Fruit fly (Drosophila melanogaster): Measurements from ENCODE around the gene CG13377.

DNA sequence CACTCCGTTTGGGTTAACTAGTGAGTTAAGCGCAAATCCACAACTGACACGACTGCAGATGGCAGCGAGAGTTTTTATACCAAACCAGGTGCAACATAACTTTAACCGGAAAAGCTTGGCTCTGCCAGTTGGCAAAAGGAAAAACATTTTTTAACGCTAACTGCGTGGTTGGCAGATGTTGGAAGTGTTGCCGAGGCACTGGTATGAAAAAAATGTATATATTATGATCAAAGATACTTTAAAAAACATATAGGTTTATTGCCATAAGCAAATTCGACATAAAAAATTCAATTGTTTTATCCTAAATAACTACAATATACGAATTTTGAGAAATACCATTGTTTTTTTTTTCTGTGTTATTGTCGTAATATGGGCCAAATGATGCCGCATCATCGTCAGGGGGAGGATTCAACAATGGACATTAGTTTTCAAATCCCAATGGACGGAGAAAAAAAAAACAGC is 3.2 kb upstream of the CG13377 start, which contains the start of gene CG13376:
- TF ChIP-seq insv (optimal IDR thresholded peaks at IDR 0.05) (no peak), Sin3A (optimal IDR thresholded peaks at IDR 0.05) (no peak)
